Fruit fly (Drosophila melanogaster) whole organism, embryonic: ENCODE measurements around the gene GlyRS.

Source experiments
- Adf1 ChIP-seq: fragments of 200-800 bp; sonication (Bioruptor generic); IDR thresholded peaks from 2 replicates; pipeline ENCODE4 v1.3.6; 2022; ENCODE audit warnings: missing biosample characterization, missing genetic modification characterization
- Atf-2 ChIP-seq: fragments of 200-800 bp; sonication (Bioruptor generic); optimal IDR thresholded peaks from 2 replicates; lab custom pipeline; 2016; ENCODE audit warnings: missing biosample characterization, missing genetic modification characterization
- C15 ChIP-seq: fragments of 200-800 bp; sonication (Bioruptor generic); IDR thresholded peaks from 3 replicates; pipeline ENCODE4 v1.3.6; 2022; ENCODE audit warnings: missing biosample characterization, missing genetic modification characterization
- CG11398 ChIP-seq: fragments of 200-800 bp; sonication (Bioruptor generic); optimal IDR thresholded peaks from 2 replicates; lab custom pipeline; 2016; ENCODE audit warnings: missing biosample characterization, missing genetic modification characterization
- CG11695 ChIP-seq: fragments of 200-800 bp; sonication (Bioruptor generic); IDR thresholded peaks from 3 replicates; pipeline ENCODE4 v1.3.6; 2022; ENCODE audit warnings: missing biosample characterization, missing genetic modification characterization
- CG11696 ChIP-seq: fragments of 200-800 bp; sonication (Bioruptor generic); IDR thresholded peaks from 2 replicates; pipeline ENCODE4 v1.3.6; 2022; ENCODE audit warnings: missing biosample characterization, missing genetic modification characterization
- CG14014 ChIP-seq: fragments of 200-800 bp; sonication (Bioruptor generic); IDR thresholded peaks from 2 replicates; pipeline ENCODE4 v1.3.6; 2022; ENCODE audit warnings: missing biosample characterization, missing genetic modification characterization
- CG14860 ChIP-seq: fragments of 200-800 bp; sonication (Bioruptor generic); IDR thresholded peaks from 3 replicates; pipeline ENCODE4 v1.3.6; 2022; ENCODE audit warnings: missing biosample characterization, missing genetic modification characterization; ENCODE audit not compliant: partially characterized antibody
- CG15269 ChIP-seq: fragments of 200-800 bp; sonication (Bioruptor generic); optimal IDR thresholded peaks from 2 replicates; lab custom pipeline; 2018; ENCODE audit warnings: missing biosample characterization, mild to moderate bottlenecking, missing genetic modification characterization, moderate library complexity
- CG1529 ChIP-seq: fragments of 200-800 bp; sonication (Bioruptor generic); optimal IDR thresholded peaks from 3 replicates; lab custom pipeline; 2018; ENCODE audit warnings: missing biosample characterization, missing genetic modification characterization
- CG17385 ChIP-seq: fragments of 200-800 bp; sonication (Bioruptor generic); optimal IDR thresholded peaks from 3 replicates; lab custom pipeline; 2018; ENCODE audit warnings: missing biosample characterization, mild to moderate bottlenecking, missing genetic modification characterization
- CG18011 ChIP-seq: fragments of 200-800 bp; sonication (Bioruptor generic); optimal IDR thresholded peaks from 2 replicates; lab custom pipeline; 2017; ENCODE audit warnings: missing biosample characterization, missing genetic modification characterization, mild to moderate bottlenecking, moderate library complexity, missing genotype
- CG2199 ChIP-seq: fragments of 200-800 bp; sonication (Bioruptor generic); IDR thresholded peaks from 3 replicates; pipeline ENCODE4 v1.3.6; 2022; ENCODE audit warnings: missing biosample characterization, missing genetic modification characterization
- CG4404 ChIP-seq: fragments of 200-800 bp; sonication (Bioruptor generic); IDR thresholded peaks from 2 replicates; pipeline ENCODE4 v1.3.6; 2022; ENCODE audit warnings: missing biosample characterization, missing genetic modification characterization
- CG5245 ChIP-seq: fragments of 200-800 bp; sonication (Bioruptor generic); optimal IDR thresholded peaks from 3 replicates; lab custom pipeline; 2016; ENCODE audit warnings: missing biosample characterization, missing genetic modification characterization
- CG7839 ChIP-seq: fragments of 200-800 bp; sonication (Bioruptor generic); optimal IDR thresholded peaks from 3 replicates; lab custom pipeline; 2018; ENCODE audit warnings: missing biosample characterization, mild to moderate bottlenecking, missing genetic modification characterization, moderate library complexity
- CG8290 ChIP-seq, 3 experiments: fragments of 200-800 bp; sonication (Bioruptor generic); optimal IDR thresholded peaks; 2 replicates each; lab custom pipeline; 2016 to 2019; ENCODE audit warnings: missing biosample characterization in 3 of 3, missing genetic modification characterization in 3 of 3, mild to moderate bottlenecking in 2 of 3, moderate library complexity in 1 of 3
- Camta ChIP-seq: fragments of 200-800 bp; sonication (Bioruptor generic); optimal IDR thresholded peaks from 2 replicates; lab custom pipeline; 2016; ENCODE audit warnings: missing biosample characterization, missing genetic modification characterization
- Doc3 ChIP-seq: fragments of 200-800 bp; sonication (Bioruptor generic); IDR thresholded peaks from 3 replicates; pipeline ENCODE4 v1.3.6; 2022; ENCODE audit warnings: missing biosample characterization, missing genetic modification characterization; ENCODE audit not compliant: partially characterized antibody
- Dref ChIP-seq: fragments of 200-800 bp; sonication (Bioruptor generic); IDR thresholded peaks from 2 replicates; pipeline ENCODE4 v1.3.6; 2022; ENCODE audit warnings: missing biosample characterization, missing genetic modification characterization
- E2f2 ChIP-seq: fragments of 200-800 bp; sonication (Bioruptor generic); IDR thresholded peaks from 2 replicates; pipeline ENCODE4 v1.3.6; 2022; ENCODE audit warnings: missing biosample characterization, missing genetic modification characterization
- Fer1 ChIP-seq: fragments of 200-800 bp; sonication (Bioruptor generic); optimal IDR thresholded peaks from 2 replicates; lab custom pipeline; 2017; ENCODE audit warnings: missing biosample characterization, mild to moderate bottlenecking, missing genetic modification characterization
- GATAe ChIP-seq: fragments of 200-800 bp; sonication (Bioruptor generic); conservative IDR thresholded peaks from 2 replicates; pipeline ENCODE4 v1.3.6; 2022; ENCODE audit warnings: missing biosample characterization, missing genetic modification characterization
- H15 ChIP-seq: fragments of 200-800 bp; sonication (Bioruptor generic); IDR thresholded peaks from 3 replicates; pipeline ENCODE4 v1.3.6; 2022; ENCODE audit warnings: missing biosample characterization, missing genetic modification characterization
- Hey ChIP-seq: fragments of 200-800 bp; sonication (Bioruptor generic); optimal IDR thresholded peaks from 3 replicates; lab custom pipeline; 2018; ENCODE audit warnings: missing biosample characterization, mild to moderate bottlenecking, missing genetic modification characterization
- Lim3 ChIP-seq: fragments of 200-800 bp; sonication (Bioruptor generic); IDR thresholded peaks from 2 replicates; pipeline ENCODE4 v1.3.6; 2022; ENCODE audit warnings: missing biosample characterization, missing genetic modification characterization
- Lpt ChIP-seq: fragments of >200 bp; optimal IDR thresholded peaks from 2 replicates; lab custom pipeline; 2018; ENCODE audit warnings: missing biosample characterization, missing genetic modification characterization
- Med ChIP-seq: fragments of 200-800 bp; sonication (Bioruptor generic); peaks from one replicate; lab custom pipeline; 2016; ENCODE audit warnings: missing biosample characterization, missing genetic modification characterization, mild to moderate bottlenecking, inconsistent platforms, moderate library complexity
- NC2α ChIP-seq: fragments of 200-800 bp; sonication (Bioruptor generic); optimal IDR thresholded peaks from 2 replicates; lab custom pipeline; 2016; ENCODE audit warnings: missing biosample characterization, missing genetic modification characterization
- NfI ChIP-seq: fragments of 200-800 bp; sonication (Bioruptor generic); optimal IDR thresholded peaks from 3 replicates; lab custom pipeline; 2018; ENCODE audit warnings: missing biosample characterization, mild to moderate bottlenecking, missing genetic modification characterization, moderate library complexity
- Side ChIP-seq: fragments of 200-800 bp; sonication (Bioruptor generic); optimal IDR thresholded peaks from 2 replicates; lab custom pipeline; 2016; ENCODE audit warnings: missing biosample characterization, missing genetic modification characterization
- Ssrp ChIP-seq: fragments of 200-800 bp; sonication (Bioruptor generic); optimal IDR thresholded peaks from 2 replicates; lab custom pipeline; 2018; ENCODE audit warnings: missing biosample characterization, mild to moderate bottlenecking, missing genetic modification characterization, moderate library complexity
- amos ChIP-seq: fragments of 200-800 bp; sonication (Bioruptor generic); IDR thresholded peaks from 2 replicates; pipeline ENCODE4 v1.3.6; 2022; ENCODE audit warnings: missing biosample characterization, missing genetic modification characterization; ENCODE audit not compliant: partially characterized antibody
- bowl ChIP-seq: fragments of 200-800 bp; sonication (Bioruptor generic); IDR thresholded peaks from 2 replicates; pipeline ENCODE4 v1.3.6; 2022; ENCODE audit warnings: missing biosample characterization, missing genetic modification characterization
- cad ChIP-seq: fragments of >200 bp; optimal IDR thresholded peaks from 2 replicates; lab custom pipeline; 2017; ENCODE audit warnings: missing biosample characterization, missing genetic modification characterization
- ewg ChIP-seq: fragments of 200-800 bp; sonication (Bioruptor generic); optimal IDR thresholded peaks from 3 replicates; lab custom pipeline; 2017; ENCODE audit warnings: mild to moderate bottlenecking, missing biosample characterization, missing genetic modification reagents, missing genetic modification characterization
- grau ChIP-seq: fragments of 200-800 bp; optimal IDR thresholded peaks from 3 replicates; lab custom pipeline; 2019; ENCODE audit warnings: missing biosample characterization, mild to moderate bottlenecking, missing genetic modification characterization, moderate library complexity
- kah ChIP-seq: fragments of 200-800 bp; sonication (Bioruptor generic); optimal IDR thresholded peaks from 2 replicates; lab custom pipeline; 2018; ENCODE audit warnings: missing biosample characterization, mild to moderate bottlenecking, missing genetic modification characterization
- lilli ChIP-seq: fragments of 200-800 bp; sonication (Bioruptor generic); optimal IDR thresholded peaks from 3 replicates; lab custom pipeline; 2016; ENCODE audit warnings: missing biosample characterization, missing genetic modification characterization
- lov ChIP-seq, 2 experiments: fragments of 200-800 bp in 1 of 2; fragments of >200 bp in 1 of 2; sonication (Bioruptor generic) in 1 of 2; IDR thresholded peaks in 1 of 2; optimal IDR thresholded peaks in 1 of 2; 2 replicates in 1 of 2; 3 replicates in 1 of 2; pipeline versions ENCODE4 v1.3.6 to Lab custom; 2017 to 2022; ENCODE audit warnings: missing biosample characterization in 1 of 2, missing genetic modification characterization in 1 of 2
- mirr ChIP-seq: fragments of 200-800 bp; sonication (Bioruptor generic); optimal IDR thresholded peaks from 3 replicates; lab custom pipeline; 2018; ENCODE audit warnings: missing biosample characterization, mild to moderate bottlenecking, missing genetic modification characterization
- mld ChIP-seq: fragments of 200-800 bp; sonication (Bioruptor generic); IDR thresholded peaks from 3 replicates; pipeline ENCODE4 v1.3.6; 2022; ENCODE audit warnings: missing biosample characterization, missing genetic modification characterization; ENCODE audit not compliant: partially characterized antibody
- pum ChIP-seq: fragments of 200-800 bp; sonication (Bioruptor generic); optimal IDR thresholded peaks from 2 replicates; lab custom pipeline; 2016; ENCODE audit warnings: missing biosample characterization, missing genetic modification characterization
- schlank ChIP-seq: fragments of 200-800 bp; sonication (Bioruptor generic); optimal IDR thresholded peaks from 2 replicates; lab custom pipeline; 2018; ENCODE audit warnings: missing biosample characterization, mild to moderate bottlenecking, missing genetic modification characterization
- seq ChIP-seq: fragments of 200-800 bp; sonication (Bioruptor generic); IDR thresholded peaks from 2 replicates; pipeline ENCODE4 v1.3.6; 2022; ENCODE audit warnings: missing biosample characterization, missing genetic modification characterization
- stc ChIP-seq: fragments of 200-800 bp; sonication (Bioruptor generic); IDR thresholded peaks from 2 replicates; pipeline ENCODE4 v1.3.6; 2022; ENCODE audit warnings: missing biosample characterization, missing genetic modification characterization
- tgo ChIP-seq: fragments of 200-800 bp; sonication (Bioruptor generic); IDR thresholded peaks from 3 replicates; pipeline ENCODE4 v1.3.6; 2022; ENCODE audit warnings: missing biosample characterization, missing genetic modification characterization
- tx ChIP-seq: fragments of 200-800 bp; sonication (Bioruptor generic); optimal IDR thresholded peaks from 2 replicates; lab custom pipeline; 2016; ENCODE audit warnings: missing biosample characterization, missing genetic modification characterization
- vfl ChIP-seq: fragments of 200-800 bp; sonication (Bioruptor generic); optimal IDR thresholded peaks from 2 replicates; lab custom pipeline; 2016; ENCODE audit warnings: missing biosample characterization, missing genetic modification characterization

Gene GlyRS

dm6 chr3L:15141118-15142003 lies 46.4 kb downstream of the GlyRS start (continued):
- TF ChIP-seq H15 (GFP tag; lab: Robert Waterston, UW) (no peak), bowl (GFP tag; lab: Robert Waterston, UW) (no peak), lilli (GFP tag; lab: Kevin White, UChicago) (no peak), stc (GFP tag; lab: Robert Waterston, UW) (no peak), Ssrp (tag; lab: Kevin White, UChicago) (peak; percentile 30), Hey (tag; lab: Kevin White, UChicago) (no peak), Med (peak; percentile 53), CG17385 (no peak), Side (GFP tag; lab: Kevin White, UChicago) (no peak), pum (no peak), Lpt (GFP tag; lab: Kevin White, UChicago) (no peak), Doc3 (0 out of 3 replicates have a peak, but pooled peaks have one; percentile 13), ewg (peak; percentile 79), Dref (GFP tag; lab: Robert Waterston, UW) (no peak), tx (GFP tag; lab: Kevin White, UChicago) (no peak), kah (GFP tag; lab: Kevin White, UChicago) (peak; percentile 0), vfl (GFP tag; lab: Kevin White, UChicago) (no peak), CG15269 (tag; lab: Kevin White, UChicago) (no peak), CG11398 (GFP tag; lab: Kevin White, UChicago) (no peak), Fer1 (no peak), E2f2 (GFP tag; lab: Robert Waterston, UW) (no peak), lov (optimal IDR thresholded peaks at IDR 0.05; lab: Kevin White, UChicago) (no peak), lov (GFP tag; IDR thresholded peaks at IDR 0.05; lab: Robert Waterston, UW) (no peak), CG18011 (GFP tag; lab: Kevin White, UChicago) (no peak), mirr (GFP tag; lab: Kevin White, UChicago) (peak; percentile 41), Lim3 (GFP tag; lab: Robert Waterston, UW) (no peak), CG11696 (GFP tag; lab: Robert Waterston, UW) (0 out of 2 replicates have a peak, but pooled peaks have one; percentile 18), mld (GFP tag; lab: Robert Waterston, UW) (no peak), C15 (GFP tag; lab: Robert Waterston, UW) (no peak), CG1529 (GFP tag; lab: Kevin White, UChicago) (no peak), GATAe (GFP tag; lab: Robert Waterston, UW) (no peak), amos (peak; percentile 4; the same call in 1 of the 2 replicates), CG14860 (GFP tag; lab: Robert Waterston, UW) (no peak), NfI (no peak), cad (GFP tag; lab: Kevin White, UChicago) (no peak), grau (tag; lab: Kevin White, UChicago) (peak; percentile 38), Camta (GFP tag; lab: Kevin White, UChicago) (no peak), CG2199 (GFP tag; lab: Robert Waterston, UW) (peak; percentile 34; the same call in 1 of the 3 replicates), CG8290 (GFP tag; optimal IDR thresholded peaks at IDR 0.05; lab: Kevin White, UChicago) (no peak), CG8290 (tag; optimal IDR thresholded peaks at IDR 0.05; lab: Kevin White, UChicago) (peak; percentile 50 to 66), Atf-2 (no peak), CG4404 (GFP tag; lab: Robert Waterston, UW) (no peak), seq (GFP tag; lab: Robert Waterston, UW) (no peak), tgo (GFP tag; lab: Robert Waterston, UW) (0 out of 3 replicates have a peak, but pooled peaks have one; percentile 23), CG7839 (peak; percentile 14), CG5245 (GFP tag; lab: Kevin White, UChicago) (no peak), Adf1 (GFP tag; lab: Robert Waterston, UW) (no peak), schlank (tag; lab: Kevin White, UChicago) (no peak), CG14014 (GFP tag; lab: Robert Waterston, UW) (0 out of 2 replicates have a peak, but pooled peaks have one; percentile 24), NC2α (GFP tag; lab: Kevin White, UChicago) (no peak), CG11695 (no peak)
